Comparison of ENCODE assay signal across 3 worm cellular contexts in the genomic region with DNA sequence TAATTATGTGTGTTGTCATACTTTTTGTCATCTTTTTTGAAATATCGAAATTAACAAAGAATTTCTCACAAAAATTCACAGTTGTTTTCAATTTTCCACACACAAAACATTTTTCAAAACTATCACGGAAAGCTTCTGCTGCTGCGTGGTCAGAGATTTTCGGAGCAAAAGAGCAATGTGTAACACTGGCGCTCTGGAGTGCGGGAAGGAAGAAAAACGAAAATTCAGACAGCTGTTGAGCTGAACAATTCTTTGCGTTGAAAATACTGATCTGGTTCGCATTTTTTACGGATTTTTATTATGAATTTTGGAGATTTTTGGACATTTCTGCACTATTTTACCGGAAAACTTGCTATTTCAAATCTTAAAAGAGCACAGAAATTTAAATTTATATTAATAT.
TF ChIP-seq lines count a peak whose summit lies in the region.

No protein-coding gene starts in this region.

TF ChIP-seq in whole organism, L1 larva, 84 proteins besides CTCF, POLR2A, EP300 and RAD21:
- TF ChIP-seq dsc-1 (tag; optimal IDR thresholded peaks at IDR 0.05; lab: Kevin White, UChicago) (peak; percentile 20), snpc-4 (tag; optimal IDR thresholded peaks at IDR 0.05; lab: Kevin White, UChicago) (no peak)

TF ChIP-seq in whole organism, L3 larva, 47 proteins besides CTCF, POLR2A, EP300 and RAD21:
- peak; percentile 3 for TF ChIP-seq lin-39 (tag; optimal IDR thresholded peaks at IDR 0.05; lab: Kevin White, UChicago)
- no peak for TF ChIP-seq ztf-4 (tag; optimal IDR thresholded peaks at IDR 0.05; lab: Kevin White, UChicago)
- TF ChIP-seq hmg-11 (tag; optimal IDR thresholded peaks at IDR 0.05; lab: Kevin White, UChicago): no peak
TF ChIP-seq in whole organism, L3 larva: peak in this region for 1.

TF ChIP-seq in whole organism, mixed stage, embryonic, 35 proteins besides CTCF, POLR2A, EP300 and RAD21:
- TF ChIP-seq cnd-1 (tag; optimal IDR thresholded peaks at IDR 0.05; lab: Kevin White, UChicago) (no peak), hlh-1 (tag; optimal IDR thresholded peaks at IDR 0.05; lab: Kevin White, UChicago) (peak; percentile 90)

Comparison
In these comparisons a context has a peak if more than half of its experiments do, and no peak if none do; other contexts are left out.
1. Of the 26 proteins assayed by ChIP-seq in both whole organism, L1 larva and whole organism, L3 larva: peak only in whole organism, L1 larva: none; only in whole organism, L3 larva: lin-39; in both: none; in neither: 25.